Worm (Caenorhabditis elegans) whole organism, young adult: ENCODE measurements around the gene slc-25A10.

Source experiments
- F22D6.2 ChIP-seq: sonication (generic microtip); optimal IDR thresholded peaks from 2 replicates; lab custom pipeline; 2016; ENCODE audit warnings: mild to moderate bottlenecking, missing genetic modification characterization, missing compliant biosample characterization
- F23B12.7 ChIP-seq: sonication (generic microtip); optimal IDR thresholded peaks from 2 replicates; lab custom pipeline; 2017; ENCODE audit warnings: missing genetic modification characterization, mild to moderate bottlenecking, missing compliant biosample characterization, antibody characterized with exemption, moderate library complexity; ENCODE audit not compliant: insufficient read depth
- F52B5.7 ChIP-seq: sonication (generic microtip); optimal IDR thresholded peaks from 2 replicates; lab custom pipeline; 2016; ENCODE audit warnings: mild to moderate bottlenecking, missing genetic modification characterization, missing compliant biosample characterization
- Y67H2A.10 ChIP-seq: fragments of 200-800 bp; sonication (Bioruptor generic); conservative IDR thresholded peaks from 2 replicates; pipeline ENCODE4 v1.3.6; 2022; ENCODE audit warnings: missing genetic modification reagents, missing genetic modification characterization, missing compliant biosample characterization
- Y95B8A.8 ChIP-seq: fragments of 200-800 bp; sonication (Bioruptor generic); IDR thresholded peaks from 2 replicates; pipeline ENCODE4 v1.3.6; 2022; ENCODE audit warnings: missing genetic modification reagents, missing genetic modification characterization, missing compliant biosample characterization
- ZK185.1 ChIP-seq: sonication (generic microtip); optimal IDR thresholded peaks from 2 replicates; lab custom pipeline; 2016; ENCODE audit warnings: mild to moderate bottlenecking, missing genetic modification characterization, missing compliant biosample characterization; ENCODE audit not compliant: poor library complexity, severe bottlenecking
- atf-7 ChIP-seq: sonication (generic microtip); optimal IDR thresholded peaks from 2 replicates; lab custom pipeline; 2017; ENCODE audit warnings: mild to moderate bottlenecking, missing genetic modification characterization, missing compliant biosample characterization
- attf-5 ChIP-seq: fragments of 200-800 bp; sonication (Bioruptor generic); optimal IDR thresholded peaks from 2 replicates; lab custom pipeline; 2018; ENCODE audit warnings: mild to moderate bottlenecking, missing genetic modification characterization, missing compliant biosample characterization
- bed-1 ChIP-seq: fragments of 200-800 bp; sonication (Bioruptor generic); IDR thresholded peaks from 2 replicates; pipeline ENCODE4 v1.3.6; 2022; ENCODE audit warnings: missing genetic modification reagents, missing genetic modification characterization, missing compliant biosample characterization
- ceh-40 ChIP-seq: fragments of 200-800 bp; sonication (Bioruptor generic); IDR thresholded peaks from 2 replicates; pipeline ENCODE4 v1.3.6; 2022; ENCODE audit warnings: missing genetic modification characterization, missing compliant biosample characterization
- ceh-58 ChIP-seq: fragments of 200-800 bp; sonication (Bioruptor generic); IDR thresholded peaks from 2 replicates; pipeline ENCODE4 v1.3.6; 2022; ENCODE audit warnings: missing genetic modification characterization, missing compliant biosample characterization
- ceh-79 ChIP-seq: sonication (generic microtip); optimal IDR thresholded peaks from 2 replicates; lab custom pipeline; 2017; ENCODE audit warnings: mild to moderate bottlenecking, missing genetic modification characterization, missing compliant biosample characterization
- egl-18 ChIP-seq: fragments of 200-800 bp; sonication (Bioruptor generic); IDR thresholded peaks from 2 replicates; pipeline ENCODE4 v1.3.6; 2022; ENCODE audit warnings: missing genetic modification reagents, missing genetic modification characterization, missing compliant biosample characterization
- hlh-26 ChIP-seq: fragments of 200-800 bp; sonication (Bioruptor generic); conservative IDR thresholded peaks from 2 replicates; pipeline ENCODE4 v1.3.6; 2022; ENCODE audit warnings: missing genetic modification reagents, missing genetic modification characterization, missing compliant biosample characterization
- hsf-1 ChIP-seq: fragments of 200-800 bp; sonication (Bioruptor generic); IDR thresholded peaks from 2 replicates; pipeline ENCODE4 v1.3.6; 2022; ENCODE audit warnings: missing genetic modification reagents, missing genetic modification characterization, missing compliant biosample characterization
- lin-40 ChIP-seq: sonication (generic microtip); optimal IDR thresholded peaks from 2 replicates; lab custom pipeline; 2016; ENCODE audit warnings: missing genetic modification characterization, mild to moderate bottlenecking, missing compliant biosample characterization, missing genotype, missing genetic modification reagents
- madf-8 ChIP-seq: fragments of 200-800 bp; sonication (Bioruptor generic); conservative IDR thresholded peaks from 2 replicates; pipeline ENCODE4 v1.3.6; 2022; ENCODE audit warnings: missing genetic modification reagents, missing genetic modification characterization, missing compliant biosample characterization
- mes-4 ChIP-seq: sonication (generic microtip); optimal IDR thresholded peaks from 2 replicates; lab custom pipeline; 2016; ENCODE audit warnings: missing genotype, missing genetic modification characterization, missing compliant biosample characterization
- mxl-1 ChIP-seq: sonication (generic microtip); optimal IDR thresholded peaks from 2 replicates; lab custom pipeline; 2016; ENCODE audit warnings: missing genetic modification characterization, missing compliant biosample characterization
- nfya-2 ChIP-seq: fragments of 200-800 bp; sonication (Bioruptor generic); IDR thresholded peaks from 2 replicates; pipeline ENCODE4 v1.3.6; 2022; ENCODE audit warnings: missing genetic modification reagents, missing genetic modification characterization, missing compliant biosample characterization
- nhr-120 ChIP-seq: fragments of 200-800 bp; sonication (Bioruptor generic); IDR thresholded peaks from 2 replicates; pipeline ENCODE4 v1.3.6; 2022; ENCODE audit warnings: missing genetic modification characterization, missing compliant biosample characterization
- nhr-80 ChIP-seq: sonication (generic microtip); optimal IDR thresholded peaks from 2 replicates; lab custom pipeline; 2016; ENCODE audit warnings: missing genetic modification characterization, missing compliant biosample characterization
- nhr-90 ChIP-seq: sonication (generic microtip); optimal IDR thresholded peaks from 2 replicates; lab custom pipeline; 2016; ENCODE audit warnings: missing genotype, mild to moderate bottlenecking, missing genetic modification characterization, missing compliant biosample characterization
- pha-4 ChIP-seq: fragments of 150-350 bp; sonication (generic microtip); optimal IDR thresholded peaks from 2 replicates; lab custom pipeline; 2014; ENCODE audit warnings: missing biosample characterization, missing genetic modification reagents, missing genetic modification characterization
- sea-2 ChIP-seq: fragments of 200-800 bp; sonication (Bioruptor generic); IDR thresholded peaks from 2 replicates; pipeline ENCODE4 v1.3.6; 2022; ENCODE audit warnings: missing genetic modification characterization, missing compliant biosample characterization
- tbx-9 ChIP-seq: sonication (generic microtip); optimal IDR thresholded peaks from 2 replicates; lab custom pipeline; 2016; ENCODE audit warnings: borderline replicate concordance, missing genetic modification characterization, inconsistent platforms, missing compliant biosample characterization
- zfh-2 ChIP-seq: fragments of 200-800 bp; sonication (Bioruptor generic); conservative IDR thresholded peaks from 2 replicates; pipeline ENCODE4 v1.3.6; 2022; ENCODE audit warnings: missing genetic modification reagents, missing genetic modification characterization, missing compliant biosample characterization
- ztf-22 ChIP-seq: fragments of 200-800 bp; sonication (Bioruptor generic); optimal IDR thresholded peaks from 2 replicates; lab custom pipeline; 2018; ENCODE audit warnings: mild to moderate bottlenecking, missing genetic modification characterization, moderate library complexity, missing compliant biosample characterization
- ztf-26 ChIP-seq: sonication (generic microtip); optimal IDR thresholded peaks from 2 replicates; lab custom pipeline; 2017; ENCODE audit warnings: missing genetic modification characterization, missing compliant biosample characterization

Gene slc-25A10

DNA sequence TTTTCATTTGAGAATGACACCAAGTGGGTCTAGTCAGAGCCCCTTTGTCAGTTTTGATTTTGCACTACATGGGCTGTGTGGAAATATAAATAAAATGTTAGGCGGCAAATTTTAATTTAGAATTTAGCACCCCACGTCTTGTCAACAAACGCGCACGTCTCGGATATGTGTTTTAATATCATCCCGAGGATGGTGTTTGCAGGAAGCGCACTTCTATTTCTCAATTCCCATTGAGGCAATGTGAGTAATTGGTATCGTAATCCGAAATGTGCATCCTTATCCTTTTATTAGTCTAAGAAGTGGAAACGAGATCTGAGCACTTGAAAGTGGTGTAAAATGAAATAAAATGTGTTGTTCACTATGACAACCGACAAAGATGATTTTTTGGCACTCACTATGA is 37.7 kb downstream of the slc-25A10 start (continued):
- TF ChIP-seq F23B12.7 (tag; lab: Kevin White, UChicago): no peak
- TF ChIP-seq ceh-79 (tag; lab: Kevin White, UChicago): no peak
- no peak for TF ChIP-seq ztf-22 (GFP tag; lab: Kevin White, UChicago)

DNA sequence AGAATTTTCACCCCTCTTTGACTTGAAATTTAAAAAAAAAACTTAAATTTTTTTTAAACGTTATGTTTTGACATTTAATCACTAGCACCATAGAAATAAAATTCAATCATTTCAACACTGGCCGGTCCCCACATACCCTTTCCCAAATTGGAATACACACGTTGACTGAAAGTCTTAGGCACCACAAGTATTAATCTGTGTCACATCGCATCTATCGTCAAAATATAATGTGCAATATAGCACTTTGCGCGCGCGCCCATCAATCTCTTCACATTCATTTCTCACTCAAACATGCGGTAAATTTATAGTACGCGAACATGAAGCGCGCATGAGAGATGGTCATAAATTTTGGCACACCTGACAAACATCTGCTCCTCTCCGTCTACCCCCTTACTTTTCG is 38.1 kb downstream of the slc-25A10 start:
- TF ChIP-seq sea-2 (GFP tag; lab: Robert Waterston, UW) (no peak), ZK185.1 (tag; lab: Kevin White, UChicago) (no peak), tbx-9 (tag; lab: Kevin White, UChicago) (no peak), pha-4 (no peak), nhr-80 (tag; lab: Kevin White, UChicago) (no peak), ceh-40 (GFP tag; lab: Robert Waterston, UW) (no peak), hsf-1 (GFP tag; lab: Robert Waterston, UW) (no peak), attf-5 (GFP tag; lab: Kevin White, UChicago) (no peak), madf-8 (GFP tag; lab: Robert Waterston, UW) (no peak), F22D6.2 (tag; lab: Kevin White, UChicago) (no peak), F52B5.7 (tag; lab: Kevin White, UChicago) (no peak), atf-7 (tag; lab: Kevin White, UChicago) (no peak), bed-1 (no peak), nhr-90 (tag; lab: Kevin White, UChicago) (no peak), ceh-58 (GFP tag; lab: Robert Waterston, UW) (no peak), ztf-26 (tag; lab: Kevin White, UChicago) (no peak), Y67H2A.10 (GFP tag; lab: Robert Waterston, UW) (no peak), ztf-22 (GFP tag; lab: Kevin White, UChicago) (no peak), egl-18 (no peak), zfh-2 (GFP tag; lab: Robert Waterston, UW) (no peak)
- TF ChIP-seq, all 124 proteins: peak for 0

DNA sequence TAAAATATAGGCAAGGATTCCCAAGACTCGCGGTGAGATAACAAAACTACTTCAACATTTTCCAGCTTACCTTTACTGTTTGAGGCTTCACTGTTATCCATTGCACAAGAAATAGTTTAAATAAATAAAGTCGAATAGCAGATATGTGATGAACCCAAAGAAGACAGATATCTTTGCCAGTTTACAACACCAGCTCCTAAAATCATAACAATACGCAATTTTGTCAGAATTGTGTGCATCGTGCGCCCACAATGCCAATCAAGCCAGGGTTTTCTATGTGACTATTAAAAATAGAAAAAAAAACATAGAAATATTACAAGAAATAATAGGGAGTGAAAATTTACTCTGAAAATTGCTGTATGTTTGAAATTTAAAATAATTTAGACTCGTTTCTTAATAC is 42.8 kb downstream of the slc-25A10 start, which contains the start of gene F38B6.8:
Gene F38B6.8 (minus strand): TSS at position 101 of the 400 bp plus-strand sequence.
- TF ChIP-seq F23B12.7 (tag; lab: Kevin White, UChicago): no peak
- no peak for TF ChIP-seq lin-40 (tag; lab: Kevin White, UChicago)
- no peak for TF ChIP-seq egl-18
- no peak for TF ChIP-seq nhr-120 (GFP tag; lab: Robert Waterston, UW)
- no peak for TF ChIP-seq mes-4 (tag; lab: Kevin White, UChicago)
- TF ChIP-seq hlh-26: no peak
- TF ChIP-seq tbx-9 (tag; lab: Kevin White, UChicago): no peak
- no peak for TF ChIP-seq Y95B8A.8 (GFP tag; lab: Robert Waterston, UW)
- TF ChIP-seq mxl-1: no peak

DNA sequence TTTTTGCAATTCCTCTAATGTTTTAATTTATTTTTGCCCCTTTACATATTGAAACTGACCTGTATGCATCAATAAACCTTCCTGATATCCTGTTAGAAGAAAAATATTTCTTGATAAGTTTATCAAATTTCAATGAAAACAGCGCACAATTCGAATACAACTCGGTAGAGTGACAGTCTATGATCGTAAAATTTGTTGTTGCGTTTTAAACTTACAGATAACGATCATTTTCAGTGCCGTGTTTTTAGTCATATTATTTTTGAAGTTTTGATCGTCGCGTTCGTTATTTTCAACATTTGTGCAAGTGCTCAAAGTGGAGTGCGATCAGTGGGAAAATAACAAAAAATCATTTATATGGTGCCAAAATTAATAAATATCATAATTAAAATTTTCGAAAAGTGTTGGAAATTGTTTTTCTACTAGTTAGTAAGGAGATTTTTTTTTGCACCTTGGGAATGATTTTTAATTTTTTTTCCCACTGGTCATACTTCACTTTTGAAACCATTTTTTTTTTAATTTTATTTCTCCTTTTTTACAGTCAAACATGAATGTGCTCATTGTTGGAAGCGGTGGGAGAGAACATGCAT is 51.0 kb downstream of the slc-25A10 start, which contains the start of gene F38B6.4:
Gene F38B6.4 (plus strand): TSS at position 537 of the 587 bp plus-strand sequence.
- TF ChIP-seq nfya-2 (GFP tag; lab: Robert Waterston, UW) (no peak), nhr-80 (tag; lab: Kevin White, UChicago) (peak; percentile 63)
